Worm (Caenorhabditis elegans) whole organism, L1 larva: Measurements from ENCODE around the gene Y62H9A.12.

Source experiments
- C04F5.9 ChIP-seq: sonication (generic microtip); optimal IDR thresholded peaks from 2 replicates; lab custom pipeline; 2016; ENCODE audit warnings: missing genetic modification characterization, missing compliant biosample characterization
- C16A3.4 ChIP-seq: fragments of 150-350 bp; optimal IDR thresholded peaks from 2 replicates; lab custom pipeline; 2014; ENCODE audit warnings: missing biosample characterization, missing genetic modification characterization
- F16B12.6 ChIP-seq: fragments of 150-350 bp; optimal IDR thresholded peaks from 2 replicates; lab custom pipeline; 2014; ENCODE audit warnings: missing biosample characterization, missing genetic modification characterization
- aly-2 ChIP-seq: fragments of 150-350 bp; optimal IDR thresholded peaks from 2 replicates; lab custom pipeline; 2014; ENCODE audit warnings: missing biosample characterization, missing genetic modification characterization
- ama-1 ChIP-seq: fragments of 150-350 bp; optimal IDR thresholded peaks from 2 replicates; lab custom pipeline; 2014
- blmp-1 ChIP-seq: fragments of 150-350 bp; optimal IDR thresholded peaks from 2 replicates; lab custom pipeline; 2014; ENCODE audit warnings: missing biosample characterization, missing genetic modification characterization
- ceh-63 ChIP-seq: fragments of 200-800 bp; sonication (Bioruptor generic); optimal IDR thresholded peaks from 2 replicates; lab custom pipeline; 2018; ENCODE audit warnings: mild to moderate bottlenecking, missing genetic modification characterization, missing compliant biosample characterization
- ceh-82 ChIP-seq, 3 experiments: fragments of 150-350 bp in 1 of 3; sonication (generic microtip) in 2 of 3; optimal IDR thresholded peaks; 2 replicates each; lab custom pipeline; 2014 to 2017; ENCODE audit warnings: missing biosample characterization in 3 of 3, missing genetic modification characterization in 3 of 3
- ceh-90 ChIP-seq: sonication (generic microtip); optimal IDR thresholded peaks from 2 replicates; lab custom pipeline; 2016; ENCODE audit warnings: missing genetic modification characterization, missing compliant biosample characterization
- dpl-1 ChIP-seq, 3 experiments: fragments of 150-350 bp in 2 of 3; sonication (generic microtip) in 1 of 3; optimal IDR thresholded peaks; 2 replicates each; lab custom pipeline; 2014 to 2017; ENCODE audit warnings: missing biosample characterization in 3 of 3, missing genetic modification characterization in 3 of 3, missing genetic modification reagents in 3 of 3
- dsc-1 ChIP-seq: sonication (generic microtip); optimal IDR thresholded peaks from 2 replicates; lab custom pipeline; 2016; ENCODE audit warnings: mild to moderate bottlenecking, missing genetic modification characterization, missing compliant biosample characterization
- efl-1 ChIP-seq, 4 experiments: fragments of 150-350 bp; optimal IDR thresholded peaks in 3 of 4; peaks in 1 of 4; 1 replicate in 1 of 4; 2 replicates in 3 of 4; lab custom pipeline; 2014; ENCODE audit warnings: missing biosample characterization in 2 of 4, missing genetic modification characterization in 2 of 4, missing genetic modification reagents in 2 of 4
- egl-13 ChIP-seq: sonication (generic microtip); optimal IDR thresholded peaks from 2 replicates; lab custom pipeline; 2016; ENCODE audit warnings: missing genotype, missing genetic modification reagents, missing genetic modification characterization, missing compliant biosample characterization
- egl-27 ChIP-seq, 2 experiments: fragments of 150-350 bp in 1 of 2; sonication (generic microtip); optimal IDR thresholded peaks; 3 replicates each; lab custom pipeline; 2017 to 2018; ENCODE audit warnings: missing biosample characterization in 2 of 2, missing genetic modification characterization in 2 of 2, missing genetic modification reagents in 2 of 2
- elt-2 ChIP-seq: sonication (generic microtip); optimal IDR thresholded peaks from 2 replicates; lab custom pipeline; 2016; ENCODE audit warnings: missing genetic modification characterization, mild to moderate bottlenecking, inconsistent platforms, missing compliant biosample characterization, missing genetic modification reagents
- elt-3 ChIP-seq, 6 experiments: fragments of 150-350 bp in 1 of 6; sonication (generic microtip); optimal IDR thresholded peaks; 2 replicates each; lab custom pipeline; 2017 to 2018; ENCODE audit warnings: missing biosample characterization in 6 of 6, missing genetic modification characterization in 6 of 6, inconsistent platforms in 1 of 6
- ets-5 ChIP-seq: fragments of 200-800 bp; sonication (Bioruptor generic); IDR thresholded peaks from 2 replicates; pipeline ENCODE4 v1.3.6; 2022; ENCODE audit warnings: missing genetic modification characterization, missing compliant biosample characterization
- fkh-10 ChIP-seq: sonication (generic microtip); optimal IDR thresholded peaks from 2 replicates; lab custom pipeline; 2017; ENCODE audit warnings: missing biosample characterization, missing genetic modification reagents, missing genetic modification characterization
- fos-1 ChIP-seq: fragments of 150-350 bp; optimal IDR thresholded peaks from 2 replicates; lab custom pipeline; 2014; ENCODE audit warnings: missing biosample characterization, missing genetic modification characterization
- hlh-4 ChIP-seq: sonication (generic microtip); optimal IDR thresholded peaks from 2 replicates; lab custom pipeline; 2016; ENCODE audit warnings: mild to moderate bottlenecking, missing genetic modification characterization, missing compliant biosample characterization
- irx-1 ChIP-seq: sonication (generic microtip); optimal IDR thresholded peaks from 2 replicates; lab custom pipeline; 2016; ENCODE audit warnings: missing genetic modification characterization, missing compliant biosample characterization
- lin-14 ChIP-seq: fragments of 200-800 bp; sonication (Bioruptor generic); optimal IDR thresholded peaks from 2 replicates; lab custom pipeline; 2018; ENCODE audit warnings: mild to moderate bottlenecking, missing genetic modification characterization, moderate library complexity, missing compliant biosample characterization
- lin-35 ChIP-seq, 2 experiments: fragments of 150-350 bp; optimal IDR thresholded peaks; 2 replicates each; lab custom pipeline; 2014; ENCODE audit warnings: missing biosample characterization in 2 of 2, missing genetic modification characterization in 2 of 2, missing genetic modification reagents in 2 of 2
- lin-39 ChIP-seq: fragments of 150-350 bp; optimal IDR thresholded peaks from 2 replicates; lab custom pipeline; 2014; ENCODE audit warnings: missing biosample characterization, missing genetic modification reagents, missing genetic modification characterization
- lsy-2 ChIP-seq, 2 experiments: fragments of 150-350 bp; optimal IDR thresholded peaks; 2 replicates each; lab custom pipeline; 2014; ENCODE audit warnings: missing biosample characterization in 2 of 2, missing genetic modification characterization in 2 of 2
- mdl-1 ChIP-seq, 2 experiments: fragments of 150-350 bp; optimal IDR thresholded peaks; 2 replicates each; lab custom pipeline; 2014 to 2017; ENCODE audit warnings: missing biosample characterization in 2 of 2, missing genetic modification characterization in 2 of 2, inconsistent platforms in 1 of 2
- mef-2 ChIP-seq: fragments of 150-350 bp; optimal IDR thresholded peaks from 2 replicates; lab custom pipeline; 2014; ENCODE audit warnings: missing biosample characterization, missing genetic modification characterization
- mep-1 ChIP-seq: fragments of 150-350 bp; optimal IDR thresholded peaks from 2 replicates; lab custom pipeline; 2014; ENCODE audit warnings: missing biosample characterization, missing genetic modification characterization
- nhr-19 ChIP-seq: fragments of 200-800 bp; sonication (Bioruptor generic); conservative IDR thresholded peaks from 2 replicates; pipeline ENCODE4 v1.3.6; 2022; ENCODE audit warnings: missing genetic modification characterization, missing compliant biosample characterization
- nhr-20 ChIP-seq: sonication (generic microtip); optimal IDR thresholded peaks from 2 replicates; lab custom pipeline; 2016; ENCODE audit warnings: mild to moderate bottlenecking, missing genetic modification characterization, missing compliant biosample characterization
- nhr-47 ChIP-seq: sonication (generic microtip); optimal IDR thresholded peaks from 2 replicates; lab custom pipeline; 2016; ENCODE audit warnings: mild to moderate bottlenecking, missing genetic modification characterization, moderate library complexity, missing compliant biosample characterization
- nhr-71 ChIP-seq: sonication (generic microtip); optimal IDR thresholded peaks from 2 replicates; lab custom pipeline; 2016; ENCODE audit warnings: mild to moderate bottlenecking, missing genetic modification characterization, moderate library complexity, missing compliant biosample characterization
- nhr-77 ChIP-seq: fragments of 150-350 bp; optimal IDR thresholded peaks from 2 replicates; lab custom pipeline; 2014; ENCODE audit warnings: missing biosample characterization, missing genetic modification characterization
- nhr-84 ChIP-seq: sonication (generic microtip); optimal IDR thresholded peaks from 2 replicates; lab custom pipeline; 2017; ENCODE audit warnings: missing biosample characterization, missing genetic modification characterization
- nhr-90 ChIP-seq: sonication (generic microtip); optimal IDR thresholded peaks from 2 replicates; lab custom pipeline; 2016; ENCODE audit warnings: mild to moderate bottlenecking, missing genetic modification characterization, missing compliant biosample characterization; ENCODE audit not compliant: poor library complexity
- pag-3 ChIP-seq: sonication (generic microtip); optimal IDR thresholded peaks from 2 replicates; lab custom pipeline; 2017; ENCODE audit warnings: missing genetic modification characterization, mild to moderate bottlenecking, missing compliant biosample characterization, antibody characterized with exemption, borderline replicate concordance; ENCODE audit not compliant: insufficient read depth
- pqm-1 ChIP-seq: sonication (generic microtip); optimal IDR thresholded peaks from 3 replicates; lab custom pipeline; 2017; ENCODE audit warnings: missing biosample characterization, missing genetic modification characterization
- rnt-1 ChIP-seq: sonication (generic microtip); optimal IDR thresholded peaks from 2 replicates; lab custom pipeline; 2016; ENCODE audit warnings: mild to moderate bottlenecking, missing genetic modification characterization, moderate library complexity, missing compliant biosample characterization
- skn-1 ChIP-seq: fragments of 150-350 bp; optimal IDR thresholded peaks from 2 replicates; lab custom pipeline; 2014; ENCODE audit warnings: missing biosample characterization, missing genetic modification characterization
- snpc-4 ChIP-seq: fragments of 150-350 bp; optimal IDR thresholded peaks from 2 replicates; lab custom pipeline; 2014; ENCODE audit warnings: missing biosample characterization, missing genetic modification characterization
- snu-23 ChIP-seq: sonication (generic microtip); optimal IDR thresholded peaks from 2 replicates; lab custom pipeline; 2016; ENCODE audit warnings: missing genetic modification characterization, missing compliant biosample characterization
- swsn-7 ChIP-seq: sonication (generic microtip); optimal IDR thresholded peaks from 2 replicates; lab custom pipeline; 2016; ENCODE audit warnings: missing genetic modification characterization, missing compliant biosample characterization
- tbx-2 ChIP-seq: sonication (generic microtip); optimal IDR thresholded peaks from 2 replicates; lab custom pipeline; 2016; ENCODE audit warnings: missing genetic modification characterization, missing compliant biosample characterization
- unc-130 ChIP-seq: fragments of 150-350 bp; optimal IDR thresholded peaks from 2 replicates; lab custom pipeline; 2017; ENCODE audit warnings: missing biosample characterization, missing genetic modification characterization, inconsistent platforms
- unc-86 ChIP-seq: sonication (generic microtip); optimal IDR thresholded peaks from 2 replicates; lab custom pipeline; 2016; ENCODE audit warnings: missing genetic modification characterization, missing compliant biosample characterization
- vab-15 ChIP-seq: sonication (generic microtip); optimal IDR thresholded peaks from 2 replicates; lab custom pipeline; 2017; ENCODE audit warnings: missing genotype, mild to moderate bottlenecking, missing genetic modification characterization, missing compliant biosample characterization
- xbp-1 ChIP-seq: sonication (generic microtip); optimal IDR thresholded peaks from 2 replicates; lab custom pipeline; 2016; ENCODE audit warnings: missing genetic modification characterization, missing compliant biosample characterization
- zag-1 ChIP-seq: fragments of 150-350 bp; optimal IDR thresholded peaks from 2 replicates; lab custom pipeline; 2014; ENCODE audit warnings: missing biosample characterization, missing genetic modification characterization
- zip-4 ChIP-seq: fragments of 200-800 bp; sonication (Bioruptor generic); optimal IDR thresholded peaks from 2 replicates; lab custom pipeline; 2018; ENCODE audit warnings: mild to moderate bottlenecking, missing genetic modification characterization, moderate library complexity, missing compliant biosample characterization

Y62H9A.12 gene

DNA sequence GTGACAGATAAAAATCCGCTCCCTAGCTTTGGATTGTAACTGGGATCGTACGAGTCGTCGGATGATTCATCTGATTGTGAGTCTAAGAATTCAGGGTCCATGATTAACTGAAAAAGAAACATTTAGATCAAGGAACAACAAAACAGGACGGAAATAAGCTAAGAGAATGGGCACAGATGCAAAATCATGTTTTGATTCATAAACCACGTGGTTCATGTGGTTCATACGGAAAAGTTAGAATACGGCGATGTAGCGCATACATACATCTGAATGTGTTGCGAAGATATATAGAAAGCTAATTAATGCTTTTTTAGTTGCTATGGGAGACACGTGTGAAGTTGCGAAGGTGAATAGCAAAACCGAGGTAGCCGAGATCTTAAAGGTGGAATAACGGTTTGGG, 28.0 kb downstream of the Y62H9A.12 start, which contains the start of gene F55G7.3 (continued):
- TF ChIP-seq mdl-1 (tag; optimal IDR thresholded peaks at IDR 0.05; lab: Kevin White, UChicago), result no peak

- peak in 1 of 2 experiments; percentile 35 for TF ChIP-seq mdl-1 (tag; optimal IDR thresholded peaks at IDR 0.05; lab: Kevin White, UChicago)
- peak; percentile 73 for TF ChIP-seq blmp-1
- TF ChIP-seq dsc-1 (tag; lab: Kevin White, UChicago), result peak; percentile 24
- peak; percentile 25; the same call in 1 of the 2 replicates for TF ChIP-seq nhr-19 (GFP tag; lab: Robert Waterston, UW)
- TF ChIP-seq lin-35 (GFP tag; optimal IDR thresholded peaks at IDR 0.05; lab: Kevin White, UChicago), result peak; percentile 45 to 77
- peak; percentile 37 for TF ChIP-seq nhr-90 (tag; lab: Kevin White, UChicago)
- no peak for TF ChIP-seq lin-39 (tag; lab: Kevin White, UChicago)
- TF ChIP-seq zag-1, result no peak
- peak; percentile 25 to 34 for TF ChIP-seq efl-1 (optimal IDR thresholded peaks at IDR 0.05; lab: Kevin White, UChicago)
- TF ChIP-seq efl-1 (GFP tag; optimal IDR thresholded peaks at IDR 0.05 in 1 of 2; lab: Kevin White, UChicago), result peak in 1 of 2 experiments; percentile 90
- peak; percentile 73 for TF ChIP-seq snu-23
- peak; percentile 43 for TF ChIP-seq swsn-7
- TF ChIP-seq elt-2, result no peak
- no peak for TF ChIP-seq nhr-84
- TF ChIP-seq mep-1, result peak; percentile 84
- no peak for TF ChIP-seq pqm-1 (tag; lab: Kevin White, UChicago)
- no peak for TF ChIP-seq fos-1 (tag; lab: Kevin White, UChicago)
- TF ChIP-seq rnt-1 (tag; lab: Kevin White, UChicago), result peak; percentile 64
- TF ChIP-seq lsy-2 (tag; optimal IDR thresholded peaks at IDR 0.05; lab: Kevin White, UChicago), result peak; percentile 33 to 68
- peak; percentile 62 for TF ChIP-seq nhr-47 (tag; lab: Kevin White, UChicago)
- no peak for TF ChIP-seq egl-27 (tag; optimal IDR thresholded peaks at IDR 0.05; lab: Kevin White, UChicago)
- peak; percentile 9 for TF ChIP-seq tbx-2 (tag; lab: Kevin White, UChicago)
- TF ChIP-seq ama-1 (lab: Kevin White, UChicago), result no peak
- TF ChIP-seq unc-86, result peak; percentile 33
- TF ChIP-seq pag-3 (tag; lab: Kevin White, UChicago), result no peak
- TF ChIP-seq fkh-10 (GFP tag; lab: Kevin White, UChicago), result no peak
- TF ChIP-seq vab-15, result no peak
- TF ChIP-seq egl-13 (tag; lab: Kevin White, UChicago), result no peak
- TF ChIP-seq nhr-20 (tag; lab: Kevin White, UChicago), result peak; percentile 50
- TF ChIP-seq nhr-71 (tag; lab: Kevin White, UChicago), result peak; percentile 45
- TF ChIP-seq mef-2 (tag; lab: Kevin White, UChicago), result no peak
- no peak for TF ChIP-seq hlh-4 (tag; lab: Kevin White, UChicago)
- TF ChIP-seq elt-3 (tag; optimal IDR thresholded peaks at IDR 0.05; lab: Kevin White, UChicago), result peak in 1 of 6 experiments; percentile 64
- TF ChIP-seq C04F5.9, result no peak
- TF ChIP-seq zip-4, result no peak
- TF ChIP-seq skn-1 (tag; lab: Kevin White, UChicago), result no peak
- TF ChIP-seq ceh-82 (tag; optimal IDR thresholded peaks at IDR 0.05; lab: Kevin White, UChicago), result peak in 2 of 3 experiments; percentile 23 to 79
- peak; percentile 75 for TF ChIP-seq lin-14 (GFP tag; lab: Kevin White, UChicago)
- no peak for TF ChIP-seq ceh-90
- no peak for TF ChIP-seq ets-5
- TF ChIP-seq snpc-4 (tag; lab: Kevin White, UChicago), result no peak
- peak; percentile 63 for TF ChIP-seq unc-130 (tag; lab: Kevin White, UChicago)
- TF ChIP-seq xbp-1 (tag; lab: Kevin White, UChicago), result peak; percentile 32
- no peak for TF ChIP-seq ceh-63
- TF ChIP-seq irx-1 (tag; lab: Kevin White, UChicago), result no peak
- no peak for TF ChIP-seq aly-2 (tag; lab: Kevin White, UChicago)
- peak; percentile 91 for TF ChIP-seq F16B12.6 (tag; lab: Kevin White, UChicago)
- peak; percentile 2 for TF ChIP-seq nhr-77 (tag; lab: Kevin White, UChicago)
- peak; percentile 47 for TF ChIP-seq C16A3.4 (tag; lab: Kevin White, UChicago)
- peak in 2 of 3 experiments; percentile 9 to 31 for TF ChIP-seq dpl-1 (GFP tag; optimal IDR thresholded peaks at IDR 0.05; lab: Kevin White, UChicago)
These were observed 33.0 kb downstream of the Y62H9A.12 start, which contains the start of gene nfya-1 for ce11 chrX:11946788-11947463. TSS of gene nfya-1 (minus strand) at chrX:11946838.
